Worm (Caenorhabditis elegans): ENCODE data around the gene C49F8.1.

Gene C49F8.1

DNA sequence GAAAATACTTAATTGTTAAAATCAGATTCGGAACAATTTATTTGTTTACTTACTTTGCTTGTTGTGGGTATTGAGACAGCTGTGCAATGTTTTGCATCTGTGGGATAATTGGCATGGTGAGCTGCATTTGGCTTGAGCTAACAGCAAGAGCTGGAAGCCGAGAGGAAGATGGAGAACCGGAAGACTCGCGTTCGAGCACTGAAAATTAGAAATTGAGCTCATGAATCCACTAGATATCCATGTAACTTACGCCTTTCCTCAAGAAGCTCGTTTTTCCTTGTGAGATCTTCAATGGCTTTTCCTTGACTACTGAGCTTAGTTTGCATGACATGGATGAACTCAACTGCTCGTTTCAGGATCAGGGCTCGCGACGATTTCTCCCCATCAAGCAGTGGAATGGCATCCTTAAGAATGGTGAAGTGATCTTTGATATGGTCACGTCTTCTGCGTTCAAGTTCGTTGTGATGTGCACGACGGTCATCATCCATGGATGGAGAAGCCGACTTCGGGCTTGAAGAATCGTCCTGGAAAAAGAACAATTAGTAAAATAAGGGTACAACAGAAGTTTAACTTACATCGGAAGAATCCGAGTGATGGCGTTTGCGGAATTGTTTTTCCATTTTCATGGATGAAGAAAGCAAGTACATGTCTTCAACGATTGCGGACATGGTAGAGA lies 14.5 kb downstream of the C49F8.1 start (continued):
- no peak for TF ChIP-seq egl-43 (GFP tag; IDR thresholded peaks at IDR 0.05)

DNA sequence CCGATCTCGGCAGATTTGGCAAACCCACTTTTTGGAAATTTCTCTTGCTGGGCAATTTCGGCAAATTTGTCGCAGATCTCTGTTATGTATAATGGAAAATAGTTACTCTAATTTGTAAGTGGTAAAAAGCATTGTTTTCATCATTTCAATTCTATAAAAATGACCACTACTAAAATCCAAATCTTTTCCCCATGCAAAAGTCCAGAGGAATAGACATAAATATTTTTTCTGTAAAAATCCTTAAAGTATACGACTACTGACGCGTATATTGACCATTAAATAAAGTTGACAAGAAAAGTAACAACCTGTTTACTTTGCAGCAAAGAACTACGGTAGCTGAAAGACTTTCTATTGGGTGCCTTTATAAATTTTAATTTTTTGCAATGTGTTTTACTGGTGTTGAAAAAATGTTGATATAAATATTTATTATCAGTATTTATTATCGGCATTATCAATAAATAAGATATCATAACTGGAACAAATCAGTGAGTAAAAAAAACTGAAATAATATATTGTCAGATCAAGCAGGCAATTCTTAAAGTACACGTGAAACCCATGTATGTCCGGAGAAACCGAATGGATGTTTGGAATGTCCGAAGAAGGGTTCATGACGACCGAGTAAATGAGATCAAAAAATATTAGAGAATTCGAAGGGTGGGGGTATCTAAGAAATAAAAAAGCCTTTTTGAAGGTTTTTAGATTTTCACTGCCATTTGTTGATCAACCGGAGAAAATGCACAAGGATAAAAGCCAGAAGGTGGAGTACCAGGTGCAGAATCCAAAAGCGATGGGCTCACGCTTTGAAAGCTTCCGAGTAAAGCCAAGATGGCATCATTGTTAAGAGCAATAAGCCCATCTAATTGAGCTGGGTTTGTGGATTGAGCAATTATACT lies 15.3 kb downstream of the C49F8.1 start:
- TF ChIP-seq ama-1 (optimal IDR thresholded peaks at IDR 0.05) (peak; percentile 88), ztf-7 (tag; optimal IDR thresholded peaks at IDR 0.05) (peak; percentile 9), unc-130 (GFP tag; optimal IDR thresholded peaks at IDR 0.05) (no peak), nhr-237 (tag; optimal IDR thresholded peaks at IDR 0.05) (no peak), egl-27 (tag; optimal IDR thresholded peaks at IDR 0.05) (no peak), lin-15B (tag; optimal IDR thresholded peaks at IDR 0.05) (no peak), snpc-4 (tag; optimal IDR thresholded peaks at IDR 0.05) (no peak), Y105C5A.15 (GFP tag; IDR thresholded peaks at IDR 0.05) (no peak), fos-1 (tag; optimal IDR thresholded peaks at IDR 0.05) (no peak), Y5F2A.4 (GFP tag; optimal IDR thresholded peaks at IDR 0.05) (no peak), nhr-11 (tag; optimal IDR thresholded peaks at IDR 0.05) (no peak), nhr-28 (tag; optimal IDR thresholded peaks at IDR 0.05) (peak; percentile 32), nhr-48 (tag; optimal IDR thresholded peaks at IDR 0.05) (peak; percentile 39), F44E2.7 (GFP tag; IDR thresholded peaks at IDR 0.05) (no peak), Y48G9A.11 (GFP tag; IDR thresholded peaks at IDR 0.05) (no peak), daf-12 (tag; optimal IDR thresholded peaks at IDR 0.05) (no peak), skn-1 (tag; optimal IDR thresholded peaks at IDR 0.05) (no peak), lin-1 (GFP tag; IDR thresholded peaks at IDR 0.05) (no peak), mes-2 (tag; optimal IDR thresholded peaks at IDR 0.05; ENCODE audit: poor library complexity, severe bottlenecking) (no peak), zag-1 (tag; optimal IDR thresholded peaks at IDR 0.05) (no peak), jun-1 (tag; optimal IDR thresholded peaks at IDR 0.05) (no peak), lir-3 (tag; optimal IDR thresholded peaks at IDR 0.05) (no peak), lin-29 (GFP tag; IDR thresholded peaks at IDR 0.05) (no peak; the same call in 1 of the 2 replicates), mdt-29 (GFP tag; IDR thresholded peaks at IDR 0.05) (peak; percentile 75), ceh-62 (tag; optimal IDR thresholded peaks at IDR 0.05) (no peak), daf-19 (GFP tag; conservative IDR thresholded peaks at IDR 0.05) (no peak), nhr-42 (GFP tag; IDR thresholded peaks at IDR 0.05) (0 out of 2 replicates have a peak, but pooled peaks have one; percentile 28), lin-39 (tag; optimal IDR thresholded peaks at IDR 0.05) (no peak), gei-8 (GFP tag; optimal IDR thresholded peaks at IDR 0.05) (peak; percentile 73), nhr-41 (GFP tag; IDR thresholded peaks at IDR 0.05) (no peak), ceh-44 (GFP tag; IDR thresholded peaks at IDR 0.05) (no peak), nhr-76 (tag; optimal IDR thresholded peaks at IDR 0.05) (no peak), lsy-2 (tag; optimal IDR thresholded peaks at IDR 0.05) (peak in 1 of 2 experiments; percentile 81), nhr-10 (tag; optimal IDR thresholded peaks at IDR 0.05) (no peak), ceh-82 (tag; optimal IDR thresholded peaks at IDR 0.05) (no peak), hlh-30 (tag; optimal IDR thresholded peaks at IDR 0.05; ENCODE audit: insufficient read depth) (peak; percentile 45), madf-9 (GFP tag; conservative IDR thresholded peaks at IDR 0.05) (peak; percentile 3; the same call in 1 of the 2 replicates), hlh-11 (tag; optimal IDR thresholded peaks at IDR 0.05) (peak; percentile 26), hmg-1.1 (GFP tag; IDR thresholded peaks at IDR 0.05) (no peak), D1046.2 (GFP tag; IDR thresholded peaks at IDR 0.05) (no peak), unc-39 (tag; optimal IDR thresholded peaks at IDR 0.05) (no peak), fkh-10 (GFP tag; optimal IDR thresholded peaks at IDR 0.05) (no peak), ctbp-1 (GFP tag; IDR thresholded peaks at IDR 0.05) (no peak), nhr-77 (tag; optimal IDR thresholded peaks at IDR 0.05) (peak; percentile 35), madf-5 (GFP tag; IDR thresholded peaks at IDR 0.05) (no peak), nhr-25 (tag; optimal IDR thresholded peaks at IDR 0.05; ENCODE audit: borderline replicate concordance, insufficient read depth) (no peak), dmd-6 (GFP tag; IDR thresholded peaks at IDR 0.05) (no peak; the same call in 1 of the 2 replicates)

All from whole organism, L4 larva.